Fruit fly (Drosophila melanogaster) whole organism, embryonic: Measurements from ENCODE around the gene Actn3.

ENCODE experiments used
- Adf1 ChIP-seq: fragments of 200-800 bp; sonication (Bioruptor generic); IDR thresholded peaks from 2 replicates; pipeline ENCODE4 v1.3.6; 2022; ENCODE audit warnings: missing biosample characterization, missing genetic modification characterization
- B-H2 ChIP-seq: fragments of 200-800 bp; sonication (Bioruptor generic); optimal IDR thresholded peaks from 2 replicates; lab custom pipeline; 2018; ENCODE audit warnings: missing biosample characterization, mild to moderate bottlenecking, missing genetic modification characterization
- Bteb2 ChIP-seq: fragments of 200-800 bp; sonication (Bioruptor generic); optimal IDR thresholded peaks from 2 replicates; lab custom pipeline; 2016; ENCODE audit warnings: missing biosample characterization, missing genetic modification characterization
- CG11093 ChIP-seq: fragments of 200-800 bp; sonication (Bioruptor generic); IDR thresholded peaks from 3 replicates; pipeline ENCODE4 v1.3.6; 2022; ENCODE audit warnings: missing biosample characterization, missing genetic modification characterization
- CG1233 ChIP-seq: fragments of 200-800 bp; sonication (Bioruptor generic); optimal IDR thresholded peaks from 4 replicates; lab custom pipeline; 2018; ENCODE audit warnings: missing biosample characterization, mild to moderate bottlenecking, missing genetic modification characterization
- CG13624 ChIP-seq: fragments of 200-800 bp; sonication (Bioruptor generic); optimal IDR thresholded peaks from 2 replicates; lab custom pipeline; 2016; ENCODE audit warnings: missing biosample characterization, missing genetic modification characterization
- CG13894 ChIP-seq: fragments of 200-800 bp; sonication (Bioruptor generic); optimal IDR thresholded peaks from 3 replicates; lab custom pipeline; 2018; ENCODE audit warnings: missing biosample characterization, mild to moderate bottlenecking, missing genetic modification characterization, moderate library complexity
- CG14667 ChIP-seq: fragments of 200-800 bp; sonication (Bioruptor generic); IDR thresholded peaks from 2 replicates; pipeline ENCODE4 v1.3.6; 2022; ENCODE audit warnings: missing biosample characterization, missing genetic modification characterization
- CG15696 ChIP-seq: fragments of 200-800 bp; sonication (Bioruptor generic); optimal IDR thresholded peaks from 2 replicates; lab custom pipeline; 2019; ENCODE audit warnings: missing biosample characterization, mild to moderate bottlenecking, missing genetic modification characterization, moderate library complexity
- CG17568 ChIP-seq: fragments of 200-800 bp; sonication (Bioruptor generic); optimal IDR thresholded peaks from 2 replicates; lab custom pipeline; 2018; ENCODE audit warnings: missing biosample characterization, mild to moderate bottlenecking, missing genetic modification characterization, moderate library complexity
- CG18011 ChIP-seq: fragments of 200-800 bp; sonication (Bioruptor generic); optimal IDR thresholded peaks from 2 replicates; lab custom pipeline; 2017; ENCODE audit warnings: missing biosample characterization, missing genetic modification characterization, mild to moderate bottlenecking, moderate library complexity, missing genotype
- CG2120 ChIP-seq: fragments of 200-800 bp; sonication (Bioruptor generic); optimal IDR thresholded peaks from 3 replicates; lab custom pipeline; 2016; ENCODE audit warnings: missing biosample characterization, missing genetic modification characterization
- CG30403 ChIP-seq: fragments of 200-800 bp; sonication (Bioruptor generic); optimal IDR thresholded peaks from 3 replicates; lab custom pipeline; 2016; ENCODE audit warnings: missing biosample characterization, missing genetic modification characterization
- CG30431 ChIP-seq: fragments of 200-800 bp; sonication (Bioruptor generic); optimal IDR thresholded peaks from 2 replicates; lab custom pipeline; 2017; ENCODE audit warnings: missing biosample characterization, missing genetic modification characterization
- CG31224 ChIP-seq: fragments of 200-800 bp; sonication (Bioruptor generic); IDR thresholded peaks from 2 replicates; pipeline ENCODE4 v1.3.6; 2022; ENCODE audit warnings: missing biosample characterization, missing genetic modification characterization
- CG31441 ChIP-seq: fragments of 200-800 bp; sonication (Bioruptor generic); IDR thresholded peaks from 2 replicates; pipeline ENCODE4 v1.3.6; 2022; ENCODE audit warnings: missing biosample characterization, missing genetic modification characterization
- CG32767 ChIP-seq: fragments of 200-800 bp; sonication (Bioruptor generic); IDR thresholded peaks from 2 replicates; pipeline ENCODE4 v1.3.6; 2022; ENCODE audit warnings: missing biosample characterization, missing genetic modification characterization
- CG3838 ChIP-seq: fragments of 200-800 bp; sonication (Bioruptor generic); optimal IDR thresholded peaks from 3 replicates; lab custom pipeline; 2016; ENCODE audit warnings: missing biosample characterization, missing genetic modification characterization
- CG4328 ChIP-seq: fragments of 200-800 bp; sonication (Bioruptor generic); optimal IDR thresholded peaks from 3 replicates; lab custom pipeline; 2017; ENCODE audit warnings: missing biosample characterization, missing genetic modification reagents, missing genetic modification characterization
- CG4617 ChIP-seq: fragments of 200-800 bp; sonication (Bioruptor generic); optimal IDR thresholded peaks from 3 replicates; lab custom pipeline; 2016; ENCODE audit warnings: missing biosample characterization, missing genetic modification characterization, borderline replicate concordance
- CG4707 ChIP-seq: fragments of 200-800 bp; sonication (Bioruptor generic); optimal IDR thresholded peaks from 2 replicates; lab custom pipeline; 2018; ENCODE audit warnings: missing biosample characterization, mild to moderate bottlenecking, missing genetic modification characterization, moderate library complexity
- CG4730 ChIP-seq: fragments of 200-800 bp; sonication (Bioruptor generic); IDR thresholded peaks from 2 replicates; pipeline ENCODE4 v1.3.6; 2022; ENCODE audit warnings: missing biosample characterization, missing genetic modification characterization
- CG5180 ChIP-seq: fragments of 200-800 bp; sonication (Bioruptor generic); optimal IDR thresholded peaks from 3 replicates; lab custom pipeline; 2017; ENCODE audit warnings: missing biosample characterization, missing genetic modification characterization, mild to moderate bottlenecking, moderate library complexity, missing genetic modification reagents
- CG7556 ChIP-seq: fragments of 200-800 bp; sonication (Bioruptor generic); optimal IDR thresholded peaks from 2 replicates; lab custom pipeline; 2017; ENCODE audit warnings: missing biosample characterization, mild to moderate bottlenecking, missing genetic modification characterization
- CG9609 ChIP-seq: fragments of 200-800 bp; sonication (Bioruptor generic); optimal IDR thresholded peaks from 3 replicates; lab custom pipeline; 2016; ENCODE audit warnings: missing biosample characterization, missing genetic modification characterization
- Dip3 ChIP-seq: fragments of 200-800 bp; sonication (Bioruptor generic); optimal IDR thresholded peaks from 3 replicates; lab custom pipeline; 2016; ENCODE audit warnings: missing biosample characterization, missing genetic modification characterization
- Fer3 ChIP-seq: fragments of 200-800 bp; sonication (Bioruptor generic); optimal IDR thresholded peaks from 2 replicates; lab custom pipeline; 2018; ENCODE audit warnings: missing biosample characterization, mild to moderate bottlenecking, missing genetic modification characterization, moderate library complexity
- H15 ChIP-seq: fragments of 200-800 bp; sonication (Bioruptor generic); IDR thresholded peaks from 3 replicates; pipeline ENCODE4 v1.3.6; 2022; ENCODE audit warnings: missing biosample characterization, missing genetic modification characterization
- Lim3 ChIP-seq: fragments of 200-800 bp; sonication (Bioruptor generic); IDR thresholded peaks from 2 replicates; pipeline ENCODE4 v1.3.6; 2022; ENCODE audit warnings: missing biosample characterization, missing genetic modification characterization
- Side ChIP-seq: fragments of 200-800 bp; sonication (Bioruptor generic); optimal IDR thresholded peaks from 2 replicates; lab custom pipeline; 2016; ENCODE audit warnings: missing biosample characterization, missing genetic modification characterization
- YL-1 ChIP-seq: fragments of 200-800 bp; sonication (Bioruptor generic); optimal IDR thresholded peaks from 3 replicates; lab custom pipeline; 2017; ENCODE audit warnings: missing biosample characterization, mild to moderate bottlenecking, missing genetic modification characterization
- cad ChIP-seq: fragments of >200 bp; optimal IDR thresholded peaks from 2 replicates; lab custom pipeline; 2017; ENCODE audit warnings: missing biosample characterization, missing genetic modification characterization
- chm ChIP-seq: fragments of 200-800 bp; sonication (Bioruptor generic); IDR thresholded peaks from 2 replicates; pipeline ENCODE4 v1.3.6; 2022; ENCODE audit warnings: missing biosample characterization, missing genetic modification characterization
- corto ChIP-seq: fragments of 200-800 bp; sonication (Bioruptor generic); optimal IDR thresholded peaks from 2 replicates; lab custom pipeline; 2016; ENCODE audit warnings: missing biosample characterization, mild to moderate bottlenecking, missing genetic modification characterization, moderate library complexity
- dm ChIP-seq: fragments of 200-800 bp; sonication (Bioruptor generic); optimal IDR thresholded peaks from 3 replicates; lab custom pipeline; 2016; ENCODE audit warnings: missing biosample characterization, missing genetic modification characterization
- dmrt11E ChIP-seq: fragments of 200-800 bp; sonication (Bioruptor generic); optimal IDR thresholded peaks from 3 replicates; lab custom pipeline; 2018; ENCODE audit warnings: missing biosample characterization, mild to moderate bottlenecking, missing genetic modification characterization, moderate library complexity
- esg ChIP-seq: fragments of 200-800 bp; sonication (Bioruptor generic); conservative IDR thresholded peaks from 2 replicates; pipeline ENCODE4 v1.3.6; 2022; ENCODE audit warnings: missing biosample characterization, missing genetic modification characterization
- eve ChIP-seq, 2 experiments: fragments of >200 bp; optimal IDR thresholded peaks; 2 replicates each; lab custom pipeline; 2017; ENCODE audit warnings: missing biosample characterization in 2 of 2, missing genetic modification characterization in 2 of 2
- gem ChIP-seq: fragments of 200-800 bp; sonication (Bioruptor generic); optimal IDR thresholded peaks from 2 replicates; lab custom pipeline; 2019; ENCODE audit warnings: missing biosample characterization, mild to moderate bottlenecking, missing genetic modification characterization, moderate library complexity
- ham ChIP-seq: fragments of 200-800 bp; sonication (Bioruptor generic); IDR thresholded peaks from 2 replicates; pipeline ENCODE4 v1.3.6; 2022; ENCODE audit warnings: missing biosample characterization, missing genetic modification characterization
- jigr1 ChIP-seq: fragments of 200-800 bp; sonication (Bioruptor generic); IDR thresholded peaks from 3 replicates; pipeline ENCODE4 v1.3.6; 2022; ENCODE audit warnings: missing biosample characterization, missing genetic modification characterization
- lilli ChIP-seq: fragments of 200-800 bp; sonication (Bioruptor generic); optimal IDR thresholded peaks from 3 replicates; lab custom pipeline; 2016; ENCODE audit warnings: missing biosample characterization, missing genetic modification characterization
- maf-S ChIP-seq: fragments of 200-800 bp; sonication (Bioruptor generic); optimal IDR thresholded peaks from 2 replicates; lab custom pipeline; 2016; ENCODE audit warnings: missing biosample characterization, missing genetic modification characterization
- nerfin-2 ChIP-seq: fragments of 200-800 bp; sonication (Bioruptor generic); IDR thresholded peaks from 2 replicates; pipeline ENCODE4 v1.3.6; 2022; ENCODE audit warnings: missing biosample characterization, missing genetic modification characterization; ENCODE audit not compliant: partially characterized antibody
- otp ChIP-seq: fragments of 200-800 bp; sonication (Bioruptor generic); IDR thresholded peaks from 3 replicates; pipeline ENCODE4, ENCODE4 v1.3.6; 2022; ENCODE audit warnings: missing biosample characterization, missing genetic modification characterization
- peb ChIP-seq: fragments of 200-800 bp; sonication (Bioruptor generic); IDR thresholded peaks from 2 replicates; pipeline ENCODE4 v1.3.6; 2022; ENCODE audit warnings: missing biosample characterization, missing genetic modification characterization
- pnt ChIP-seq: fragments of 200-800 bp; sonication (Bioruptor generic); optimal IDR thresholded peaks from 3 replicates; lab custom pipeline; 2016; ENCODE audit warnings: missing biosample characterization, missing genetic modification characterization
- slp2 ChIP-seq: fragments of 200-800 bp; sonication (Bioruptor generic); optimal IDR thresholded peaks from 2 replicates; lab custom pipeline; 2016; ENCODE audit warnings: missing biosample characterization, missing genetic modification characterization
- usp ChIP-seq: fragments of >200 bp; optimal IDR thresholded peaks from 2 replicates; lab custom pipeline; 2017; ENCODE audit warnings: missing biosample characterization, missing genetic modification characterization
- vnd ChIP-seq: fragments of 200-800 bp; sonication (Bioruptor generic); IDR thresholded peaks from 3 replicates; pipeline ENCODE4 v1.3.6; 2022; ENCODE audit warnings: missing biosample characterization, missing genetic modification characterization; ENCODE audit not compliant: partially characterized antibody
- wek ChIP-seq: fragments of 200-800 bp; sonication (Bioruptor generic); optimal IDR thresholded peaks from 3 replicates; lab custom pipeline; 2018; ENCODE audit warnings: missing biosample characterization, mild to moderate bottlenecking, missing genetic modification characterization, moderate library complexity
- wor ChIP-seq: fragments of 200-800 bp; sonication (Bioruptor generic); IDR thresholded peaks from 2 replicates; pipeline ENCODE4 v1.3.6; 2022; ENCODE audit warnings: missing biosample characterization, missing genetic modification characterization
- zfh2 ChIP-seq: fragments of 200-800 bp; sonication (Bioruptor generic); optimal IDR thresholded peaks from 2 replicates; lab custom pipeline; 2016; ENCODE audit warnings: missing biosample characterization, missing genetic modification characterization

Actn3 gene

DNA sequence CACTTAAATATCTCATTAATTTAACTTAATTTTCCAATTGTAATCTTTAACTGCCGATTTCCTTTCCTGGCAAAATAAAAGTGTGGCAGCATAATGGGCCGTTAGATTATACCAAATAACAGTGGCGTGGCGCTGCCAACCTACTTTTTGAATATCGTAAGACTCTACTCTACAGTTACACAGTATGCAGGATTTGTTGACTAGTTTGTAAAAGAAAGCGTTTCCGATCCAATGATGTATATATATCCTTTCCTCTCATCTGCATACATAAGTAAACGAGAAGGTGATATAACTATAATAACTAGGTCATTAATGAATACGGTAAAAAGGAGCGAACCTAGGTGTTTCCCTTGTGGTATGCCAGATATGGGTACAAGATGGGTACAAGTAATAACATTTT is 14.2 kb upstream of the Actn3 start, which contains the start of gene EMC2B (continued):
- no peak for TF ChIP-seq CG31441
- TF ChIP-seq wor: no peak
- TF ChIP-seq CG9609 (GFP tag; lab: Kevin White, UChicago): peak; percentile 41
- TF ChIP-seq dmrt11E (tag; lab: Kevin White, UChicago): peak; percentile 29
- TF ChIP-seq CG2120 (GFP tag; lab: Kevin White, UChicago): peak; percentile 69
- TF ChIP-seq B-H2 (GFP tag; lab: Kevin White, UChicago): peak; percentile 44
- TF ChIP-seq CG7556: no peak
- TF ChIP-seq CG4617: peak; percentile 77
- TF ChIP-seq CG13624 (GFP tag; lab: Kevin White, UChicago): peak; percentile 46
- no peak for TF ChIP-seq ham
- no peak for TF ChIP-seq Lim3 (GFP tag; lab: Robert Waterston, UW)
- TF ChIP-seq Bteb2 (GFP tag; lab: Kevin White, UChicago): peak; percentile 10
- TF ChIP-seq zfh2 (GFP tag; lab: Kevin White, UChicago): peak; percentile 76
- TF ChIP-seq vnd (GFP tag; lab: Robert Waterston, UW): no peak
- peak; percentile 63 for TF ChIP-seq lilli (GFP tag; lab: Kevin White, UChicago)
- no peak for TF ChIP-seq nerfin-2 (GFP tag; lab: Robert Waterston, UW)
- no peak for TF ChIP-seq CG4730 (GFP tag; lab: Robert Waterston, UW)
- no peak for TF ChIP-seq CG1233
- TF ChIP-seq slp2 (GFP tag; lab: Kevin White, UChicago): no peak
- TF ChIP-seq Side (GFP tag; lab: Kevin White, UChicago): peak; percentile 45
- no peak for TF ChIP-seq CG5180 (GFP tag; lab: Kevin White, UChicago)
- peak; percentile 32 for TF ChIP-seq YL-1 (GFP tag; lab: Kevin White, UChicago)
- TF ChIP-seq CG3838: no peak
- TF ChIP-seq otp: no peak
- TF ChIP-seq chm (GFP tag; lab: Robert Waterston, UW): no peak
- no peak for TF ChIP-seq CG32767 (GFP tag; lab: Robert Waterston, UW)
- peak; percentile 29 for TF ChIP-seq Fer3 (tag; lab: Kevin White, UChicago)
- TF ChIP-seq CG31224 (GFP tag; lab: Robert Waterston, UW): no peak
- no peak for TF ChIP-seq cad (GFP tag; lab: Kevin White, UChicago)
- no peak for TF ChIP-seq H15 (GFP tag; lab: Robert Waterston, UW)
- TF ChIP-seq maf-S: peak; percentile 33
- no peak for TF ChIP-seq eve (GFP tag; optimal IDR thresholded peaks at IDR 0.05; lab: Kevin White, UChicago)
- TF ChIP-seq CG30403 (GFP tag; lab: Kevin White, UChicago): peak; percentile 58
- no peak for TF ChIP-seq wek (GFP tag; lab: Kevin White, UChicago)
- TF ChIP-seq CG30431: no peak
- no peak for TF ChIP-seq CG13894 (tag; lab: Kevin White, UChicago)
- TF ChIP-seq gem (tag; lab: Kevin White, UChicago): peak; percentile 63
- no peak for TF ChIP-seq CG18011 (GFP tag; lab: Kevin White, UChicago)
- TF ChIP-seq usp: no peak
- TF ChIP-seq CG4707: no peak
- peak; percentile 5 for TF ChIP-seq CG15696 (tag; lab: Kevin White, UChicago)
- TF ChIP-seq CG17568 (GFP tag; lab: Kevin White, UChicago): no peak
- TF ChIP-seq esg: no peak
- no peak for TF ChIP-seq CG11093 (GFP tag; lab: Robert Waterston, UW)
- TF ChIP-seq Dip3 (GFP tag; lab: Kevin White, UChicago): peak; percentile 35
- no peak for TF ChIP-seq corto (GFP tag; lab: Kevin White, UChicago)
- TF ChIP-seq Adf1 (GFP tag; lab: Robert Waterston, UW): no peak
- peak; percentile 64 for TF ChIP-seq pnt (GFP tag; lab: Kevin White, UChicago)
- no peak for TF ChIP-seq CG14667 (GFP tag; lab: Robert Waterston, UW)
- TF ChIP-seq peb (GFP tag; lab: Robert Waterston, UW): no peak
- no peak for TF ChIP-seq CG4328 (GFP tag; lab: Kevin White, UChicago)
- TF ChIP-seq dm (GFP tag; lab: Kevin White, UChicago): peak; percentile 43
- TF ChIP-seq jigr1: no peak
